Worm (Caenorhabditis elegans): Measurements from ENCODE around the gene F58H1.8.

F58H1.8 gene

ce11 chrV:11913283-11913682, 21.7 kb upstream of the F58H1.8 start:
- TF ChIP-seq aly-1 (tag; optimal IDR thresholded peaks at IDR 0.05) (peak; percentile 18), sea-1 (GFP tag; conservative IDR thresholded peaks at IDR 0.05) (no peak)

- TF ChIP-seq F13C5.2 (tag; optimal IDR thresholded peaks at IDR 0.05): no peak
- TF ChIP-seq hmg-4 (GFP tag; optimal IDR thresholded peaks at IDR 0.05): no peak
- TF ChIP-seq ceh-13 (GFP tag; optimal IDR thresholded peaks at IDR 0.05): no peak
- TF ChIP-seq aly-1 (tag; optimal IDR thresholded peaks at IDR 0.05): no peak
- no peak for TF ChIP-seq pes-1 (GFP tag; IDR thresholded peaks at IDR 0.05)
- TF ChIP-seq scrt-1 (GFP tag; IDR thresholded peaks at IDR 0.05): no peak
- TF ChIP-seq ceh-36 (tag; optimal IDR thresholded peaks at IDR 0.05): no peak
- no peak for TF ChIP-seq hnd-1 (tag; optimal IDR thresholded peaks at IDR 0.05)
- TF ChIP-seq ama-1 (optimal IDR thresholded peaks at IDR 0.05): no peak
- no peak for TF ChIP-seq sea-1 (GFP tag; conservative IDR thresholded peaks at IDR 0.05)
- no peak for TF ChIP-seq hmbx-1 (tag; optimal IDR thresholded peaks at IDR 0.05)
- TF ChIP-seq tbx-37 (GFP tag; conservative IDR thresholded peaks at IDR 0.05): no peak
- no peak for TF ChIP-seq B0310.2 (tag; optimal IDR thresholded peaks at IDR 0.05)
- no peak for TF ChIP-seq tbx-11 (GFP tag; IDR thresholded peaks at IDR 0.05)
- no peak for TF ChIP-seq ets-7 (tag; optimal IDR thresholded peaks at IDR 0.05)
- no peak for TF ChIP-seq tra-4 (tag; optimal IDR thresholded peaks at IDR 0.05)
- no peak for TF ChIP-seq flt-1 (GFP tag; IDR thresholded peaks at IDR 0.05)
Measured at ce11 chrV:11917186-11917585, 17.8 kb upstream of the F58H1.8 start, which contains the start of gene R31.2. R31.2 (plus strand) TSS chrV:11917573.

- TF ChIP-seq scrt-1 (GFP tag; IDR thresholded peaks at IDR 0.05): no peak
- no peak for TF ChIP-seq hmbx-1 (tag; optimal IDR thresholded peaks at IDR 0.05)
Measured at ce11 chrV:11919639-11920038, 15.3 kb upstream of the F58H1.8 start.

DNA sequence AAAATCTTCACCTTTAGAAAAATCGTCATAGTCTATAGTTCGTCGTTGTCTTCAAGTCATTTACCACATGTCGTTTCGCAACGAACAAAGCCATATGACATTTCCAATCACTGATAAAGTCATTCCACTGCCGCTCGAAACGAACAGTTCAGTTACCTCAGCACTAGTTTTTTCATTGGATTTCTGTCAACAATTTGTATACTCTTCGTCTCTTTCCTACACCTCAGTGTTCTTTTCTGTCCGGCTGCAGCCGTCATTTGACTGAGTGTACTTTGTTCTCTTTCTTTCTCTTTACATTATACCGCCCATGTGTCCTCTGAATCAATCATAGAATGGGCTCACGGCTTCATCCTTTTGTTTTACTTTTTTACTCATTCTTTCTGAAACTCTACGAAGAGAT, 13.7 kb upstream of the F58H1.8 start:
- TF ChIP-seq ceh-13 (GFP tag; optimal IDR thresholded peaks at IDR 0.05) (no peak), pes-1 (GFP tag; IDR thresholded peaks at IDR 0.05) (no peak), tbx-11 (GFP tag; IDR thresholded peaks at IDR 0.05) (no peak), ceh-36 (tag; optimal IDR thresholded peaks at IDR 0.05) (no peak), tra-4 (tag; optimal IDR thresholded peaks at IDR 0.05) (no peak), tbx-37 (GFP tag; conservative IDR thresholded peaks at IDR 0.05) (no peak), B0310.2 (tag; optimal IDR thresholded peaks at IDR 0.05) (no peak), flt-1 (GFP tag; IDR thresholded peaks at IDR 0.05) (no peak)

DNA sequence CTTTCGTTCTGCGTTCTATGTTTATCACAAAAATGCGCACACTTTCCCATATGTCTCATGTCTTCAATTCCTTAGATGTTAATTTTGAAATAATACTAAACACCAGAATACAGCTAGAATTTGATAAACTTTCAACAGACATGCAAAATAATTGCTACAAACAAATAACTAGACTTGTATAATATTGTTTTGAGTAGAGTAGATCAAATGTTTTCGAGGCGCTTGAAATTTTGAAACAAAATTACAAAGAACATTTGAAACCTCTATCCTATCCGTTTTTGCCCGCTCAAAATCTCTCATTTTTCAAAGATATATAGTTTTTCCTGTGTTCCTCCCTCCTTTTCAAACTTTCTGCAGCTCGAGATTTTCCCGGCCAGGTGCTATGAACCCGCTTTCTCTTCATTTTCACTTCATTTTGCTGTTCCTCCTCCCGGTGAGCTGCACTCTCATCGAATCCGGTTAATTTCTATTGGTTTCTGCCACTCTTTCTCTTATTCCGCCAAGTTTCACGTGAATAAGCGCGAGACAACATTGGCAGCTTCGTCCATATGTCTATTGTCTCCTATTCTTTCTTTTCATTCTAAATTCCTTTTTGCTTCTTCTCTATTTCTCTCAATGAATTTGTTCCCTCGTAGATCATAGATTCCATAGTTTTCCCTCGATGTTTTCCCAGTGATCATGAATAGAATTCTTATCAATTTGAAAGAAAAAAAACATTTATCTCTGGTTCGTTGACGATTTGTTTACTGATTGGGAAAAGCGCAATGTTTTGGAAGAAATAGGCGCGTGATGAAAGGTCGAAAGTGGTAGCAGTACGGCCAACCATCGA, 13.0 kb upstream of the F58H1.8 start:
- TF ChIP-seq flt-1 (GFP tag; IDR thresholded peaks at IDR 0.05) (no peak), hmbx-1 (tag; optimal IDR thresholded peaks at IDR 0.05) (no peak), hnd-1 (tag; optimal IDR thresholded peaks at IDR 0.05) (no peak), sea-1 (GFP tag; conservative IDR thresholded peaks at IDR 0.05) (no peak), aly-1 (tag; optimal IDR thresholded peaks at IDR 0.05) (no peak), hmg-4 (GFP tag; optimal IDR thresholded peaks at IDR 0.05) (no peak), B0310.2 (tag; optimal IDR thresholded peaks at IDR 0.05) (no peak), ceh-13 (GFP tag; optimal IDR thresholded peaks at IDR 0.05) (no peak), ceh-36 (tag; optimal IDR thresholded peaks at IDR 0.05) (no peak), ets-7 (tag; optimal IDR thresholded peaks at IDR 0.05) (no peak), tra-4 (tag; optimal IDR thresholded peaks at IDR 0.05) (no peak), pes-1 (GFP tag; IDR thresholded peaks at IDR 0.05) (no peak), tbx-37 (GFP tag; conservative IDR thresholded peaks at IDR 0.05) (no peak), F13C5.2 (tag; optimal IDR thresholded peaks at IDR 0.05) (no peak), tbx-11 (GFP tag; IDR thresholded peaks at IDR 0.05) (no peak), scrt-1 (GFP tag; IDR thresholded peaks at IDR 0.05) (no peak), ama-1 (optimal IDR thresholded peaks at IDR 0.05) (no peak)

DNA sequence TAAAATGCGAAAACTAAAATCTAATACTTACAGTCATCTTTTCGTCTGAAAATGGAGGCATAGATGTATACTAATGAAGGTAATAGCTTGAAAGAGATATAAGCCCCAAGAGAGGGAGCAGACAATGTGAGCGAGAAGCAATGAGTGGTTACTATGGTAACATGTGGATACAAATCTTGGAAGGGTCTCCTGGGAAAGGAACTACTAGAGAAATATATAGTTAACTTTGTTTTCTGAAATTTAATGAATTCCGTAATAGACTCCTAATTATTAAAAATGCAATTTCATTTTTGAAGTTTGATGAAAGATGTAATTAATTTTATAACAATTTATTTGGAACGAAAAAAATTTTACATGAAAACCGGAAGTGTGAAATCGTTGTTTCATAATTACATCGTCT, 7.6 kb upstream of the F58H1.8 start, which contains the start of gene osm-6:
TSS of gene osm-6 (minus strand) at position 101 of the 400 bp plus-strand sequence.
- TF ChIP-seq hnd-1 (tag; optimal IDR thresholded peaks at IDR 0.05) (no peak), hmbx-1 (tag; optimal IDR thresholded peaks at IDR 0.05) (no peak), sea-1 (GFP tag; conservative IDR thresholded peaks at IDR 0.05) (no peak), ceh-13 (GFP tag; optimal IDR thresholded peaks at IDR 0.05) (no peak), tra-4 (tag; optimal IDR thresholded peaks at IDR 0.05) (no peak), tbx-37 (GFP tag; conservative IDR thresholded peaks at IDR 0.05) (no peak), B0310.2 (tag; optimal IDR thresholded peaks at IDR 0.05) (no peak), hmg-4 (GFP tag; optimal IDR thresholded peaks at IDR 0.05) (no peak), pes-1 (GFP tag; IDR thresholded peaks at IDR 0.05) (no peak), ets-7 (tag; optimal IDR thresholded peaks at IDR 0.05) (no peak), tbx-11 (GFP tag; IDR thresholded peaks at IDR 0.05) (no peak), aly-1 (tag; optimal IDR thresholded peaks at IDR 0.05) (no peak), ceh-36 (tag; optimal IDR thresholded peaks at IDR 0.05) (no peak)

ce11 chrV:11929046-11929590, 5.8 kb upstream of the F58H1.8 start, which contains the start of gene F58H1.2:
F58H1.2 (plus strand) TSS chrV:11929096.
- TF ChIP-seq hmbx-1 (tag; optimal IDR thresholded peaks at IDR 0.05) (no peak), B0310.2 (tag; optimal IDR thresholded peaks at IDR 0.05) (no peak), F13C5.2 (tag; optimal IDR thresholded peaks at IDR 0.05) (no peak), tra-4 (tag; optimal IDR thresholded peaks at IDR 0.05) (no peak), ets-7 (tag; optimal IDR thresholded peaks at IDR 0.05) (no peak), tbx-37 (GFP tag; conservative IDR thresholded peaks at IDR 0.05) (no peak), aly-1 (tag; optimal IDR thresholded peaks at IDR 0.05) (no peak), hnd-1 (tag; optimal IDR thresholded peaks at IDR 0.05) (no peak), pes-1 (GFP tag; IDR thresholded peaks at IDR 0.05) (no peak), hmg-4 (GFP tag; optimal IDR thresholded peaks at IDR 0.05) (no peak), tbx-11 (GFP tag; IDR thresholded peaks at IDR 0.05) (no peak), sea-1 (GFP tag; conservative IDR thresholded peaks at IDR 0.05) (no peak), flt-1 (GFP tag; IDR thresholded peaks at IDR 0.05) (no peak), scrt-1 (GFP tag; IDR thresholded peaks at IDR 0.05) (no peak), ama-1 (optimal IDR thresholded peaks at IDR 0.05) (no peak), ceh-36 (tag; optimal IDR thresholded peaks at IDR 0.05) (no peak), ceh-13 (GFP tag; optimal IDR thresholded peaks at IDR 0.05) (no peak)

Data from whole organism, early embryonic.